Fruit fly (Drosophila melanogaster) whole organism, embryonic: ENCODE results near the gene Ids.

Source experiments
- B-H2 ChIP-seq: fragments of 200-800 bp; sonication (Bioruptor generic); optimal IDR thresholded peaks from 2 replicates; lab custom pipeline; 2018; ENCODE audit warnings: missing biosample characterization, mild to moderate bottlenecking, missing genetic modification characterization
- CG10274 ChIP-seq: fragments of 200-800 bp; sonication (Bioruptor generic); optimal IDR thresholded peaks from 3 replicates; lab custom pipeline; 2017; ENCODE audit warnings: missing biosample characterization, mild to moderate bottlenecking, missing genetic modification characterization
- CG10366 ChIP-seq: fragments of 200-800 bp; sonication (Bioruptor generic); IDR thresholded peaks from 2 replicates; pipeline ENCODE4 v1.3.6; 2022; ENCODE audit warnings: missing biosample characterization, missing genetic modification characterization
- CG10959 ChIP-seq: fragments of 200-800 bp; sonication (Bioruptor generic); IDR thresholded peaks from 2 replicates; pipeline ENCODE4 v1.3.6; 2022; ENCODE audit warnings: missing biosample characterization, missing genetic modification characterization
- CG13287 ChIP-seq: fragments of 200-800 bp; sonication (Bioruptor generic); IDR thresholded peaks from 2 replicates; pipeline ENCODE4 v1.3.6; 2022; ENCODE audit warnings: missing biosample characterization, missing genetic modification characterization; ENCODE audit not compliant: partially characterized antibody
- CG14050 ChIP-seq: fragments of 200-800 bp; sonication (Bioruptor generic); IDR thresholded peaks from 3 replicates; pipeline ENCODE4 v1.3.6; 2022; ENCODE audit warnings: missing biosample characterization, missing genetic modification characterization
- CG17829 ChIP-seq: fragments of 200-800 bp; optimal IDR thresholded peaks from 2 replicates; lab custom pipeline; 2019; ENCODE audit warnings: missing biosample characterization, mild to moderate bottlenecking, missing genetic modification characterization, moderate library complexity
- CG17912 ChIP-seq: fragments of 200-800 bp; sonication (Bioruptor generic); optimal IDR thresholded peaks from 2 replicates; lab custom pipeline; 2018; ENCODE audit warnings: missing biosample characterization, mild to moderate bottlenecking, missing genetic modification characterization
- CG1792 ChIP-seq: fragments of 200-800 bp; sonication (Bioruptor generic); optimal IDR thresholded peaks from 2 replicates; lab custom pipeline; 2016; ENCODE audit warnings: missing biosample characterization, missing genetic modification characterization
- CG1832 ChIP-seq: fragments of 200-800 bp; sonication (Bioruptor generic); optimal IDR thresholded peaks from 2 replicates; lab custom pipeline; 2017; ENCODE audit warnings: missing biosample characterization, mild to moderate bottlenecking, missing genetic modification characterization, inconsistent platforms
- CG2120 ChIP-seq: fragments of 200-800 bp; sonication (Bioruptor generic); optimal IDR thresholded peaks from 3 replicates; lab custom pipeline; 2016; ENCODE audit warnings: missing biosample characterization, missing genetic modification characterization
- CG2129 ChIP-seq: fragments of 200-800 bp; sonication (Bioruptor generic); IDR thresholded peaks from 2 replicates; pipeline ENCODE4 v1.3.6; 2022; ENCODE audit warnings: missing biosample characterization, missing genetic modification characterization; ENCODE audit not compliant: partially characterized antibody
- CG2678 ChIP-seq: fragments of 200-800 bp; sonication (Bioruptor generic); optimal IDR thresholded peaks from 3 replicates; lab custom pipeline; 2019; ENCODE audit warnings: missing biosample characterization, mild to moderate bottlenecking, missing genetic modification characterization, moderate library complexity
- CG2889 ChIP-seq: fragments of 200-800 bp; sonication (Bioruptor generic); IDR thresholded peaks from 3 replicates; pipeline ENCODE4 v1.3.6; 2022; ENCODE audit warnings: missing biosample characterization, missing genetic modification characterization
- CG31224 ChIP-seq: fragments of 200-800 bp; sonication (Bioruptor generic); IDR thresholded peaks from 2 replicates; pipeline ENCODE4 v1.3.6; 2022; ENCODE audit warnings: missing biosample characterization, missing genetic modification characterization
- CG31441 ChIP-seq: fragments of 200-800 bp; sonication (Bioruptor generic); IDR thresholded peaks from 2 replicates; pipeline ENCODE4 v1.3.6; 2022; ENCODE audit warnings: missing biosample characterization, missing genetic modification characterization
- CG3726 ChIP-seq: fragments of 200-800 bp; sonication (Bioruptor generic); IDR thresholded peaks from 3 replicates; pipeline ENCODE4, ENCODE4 v1.3.6; 2022; ENCODE audit warnings: missing biosample characterization, missing genetic modification characterization
- CG4707 ChIP-seq: fragments of 200-800 bp; sonication (Bioruptor generic); optimal IDR thresholded peaks from 2 replicates; lab custom pipeline; 2018; ENCODE audit warnings: missing biosample characterization, mild to moderate bottlenecking, missing genetic modification characterization, moderate library complexity
- CG4730 ChIP-seq: fragments of 200-800 bp; sonication (Bioruptor generic); IDR thresholded peaks from 2 replicates; pipeline ENCODE4 v1.3.6; 2022; ENCODE audit warnings: missing biosample characterization, missing genetic modification characterization
- CG4820 ChIP-seq: fragments of 200-800 bp; sonication (Bioruptor generic); optimal IDR thresholded peaks from 3 replicates; lab custom pipeline; 2016; ENCODE audit warnings: missing biosample characterization, missing genetic modification characterization
- CG7745 ChIP-seq: fragments of 200-800 bp; sonication (Bioruptor generic); optimal IDR thresholded peaks from 2 replicates; lab custom pipeline; 2018; ENCODE audit warnings: missing biosample characterization, mild to moderate bottlenecking, missing genetic modification characterization, moderate library complexity
- CG8359 ChIP-seq: fragments of 200-800 bp; sonication (Bioruptor generic); optimal IDR thresholded peaks from 2 replicates; lab custom pipeline; 2017; ENCODE audit warnings: missing biosample characterization, mild to moderate bottlenecking, missing genetic modification characterization, borderline replicate concordance
- Camta ChIP-seq: fragments of 200-800 bp; sonication (Bioruptor generic); optimal IDR thresholded peaks from 2 replicates; lab custom pipeline; 2016; ENCODE audit warnings: missing biosample characterization, missing genetic modification characterization
- CoRest ChIP-seq: fragments of 200-800 bp; sonication (Bioruptor generic); optimal IDR thresholded peaks from 3 replicates; lab custom pipeline; 2018; ENCODE audit warnings: missing biosample characterization, mild to moderate bottlenecking, missing genetic modification characterization, moderate library complexity
- CrebB ChIP-seq: fragments of 200-800 bp; sonication (Bioruptor generic); optimal IDR thresholded peaks from 3 replicates; lab custom pipeline; 2018; ENCODE audit warnings: missing biosample characterization, mild to moderate bottlenecking, missing genetic modification characterization
- Dp ChIP-seq: fragments of 200-800 bp; sonication (Bioruptor generic); optimal IDR thresholded peaks from 2 replicates; lab custom pipeline; 2018; ENCODE audit warnings: missing biosample characterization, mild to moderate bottlenecking, missing genetic modification characterization, moderate library complexity
- E2f1 ChIP-seq: fragments of 200-800 bp; sonication (Bioruptor generic); IDR thresholded peaks from 2 replicates; pipeline ENCODE4 v1.3.6; 2022; ENCODE audit warnings: missing biosample characterization, missing genetic modification characterization
- Eip74EF ChIP-seq, 2 experiments: fragments of 200-800 bp in 1 of 2; fragments of >200 bp in 1 of 2; sonication (Bioruptor generic) in 1 of 2; optimal IDR thresholded peaks; 2 replicates each; lab custom pipeline; 2017 to 2019; ENCODE audit warnings: missing biosample characterization in 2 of 2, missing genetic modification characterization in 2 of 2, mild to moderate bottlenecking in 1 of 2, moderate library complexity in 1 of 2
- Hand ChIP-seq: fragments of 200-800 bp; sonication (Bioruptor generic); optimal IDR thresholded peaks from 2 replicates; lab custom pipeline; 2017; ENCODE audit warnings: mild to moderate bottlenecking, missing biosample characterization, missing genetic modification reagents, missing genetic modification characterization
- HmgZ ChIP-seq: fragments of 200-800 bp; sonication (Bioruptor generic); optimal IDR thresholded peaks from 2 replicates; lab custom pipeline; 2018; ENCODE audit warnings: missing biosample characterization, mild to moderate bottlenecking, missing genetic modification characterization
- Hmr ChIP-seq: fragments of 200-800 bp; sonication (Bioruptor generic); optimal IDR thresholded peaks from 3 replicates; lab custom pipeline; 2017; ENCODE audit warnings: mild to moderate bottlenecking, missing biosample characterization, missing genetic modification reagents, missing genetic modification characterization
- Nf-YC ChIP-seq: fragments of 200-800 bp; optimal IDR thresholded peaks from 3 replicates; lab custom pipeline; 2019; ENCODE audit warnings: missing biosample characterization, mild to moderate bottlenecking, missing genetic modification characterization, moderate library complexity
- NfI ChIP-seq: fragments of 200-800 bp; sonication (Bioruptor generic); optimal IDR thresholded peaks from 3 replicates; lab custom pipeline; 2018; ENCODE audit warnings: missing biosample characterization, mild to moderate bottlenecking, missing genetic modification characterization, moderate library complexity
- Sox100B ChIP-seq: fragments of 200-800 bp; sonication (Bioruptor generic); optimal IDR thresholded peaks from 3 replicates; lab custom pipeline; 2018; ENCODE audit warnings: missing biosample characterization, mild to moderate bottlenecking, missing genetic modification characterization
- Sox102F ChIP-seq: fragments of 200-800 bp; sonication (Bioruptor generic); optimal IDR thresholded peaks from 2 replicates; lab custom pipeline; 2018; ENCODE audit warnings: missing biosample characterization, mild to moderate bottlenecking, missing genetic modification characterization, moderate library complexity
- bab2 ChIP-seq: fragments of 200-800 bp; sonication (Bioruptor generic); optimal IDR thresholded peaks from 2 replicates; lab custom pipeline; 2016; ENCODE audit warnings: missing biosample characterization, missing genetic modification characterization
- bbx ChIP-seq: fragments of 200-800 bp; sonication (Bioruptor generic); IDR thresholded peaks from 2 replicates; pipeline ENCODE4 v1.3.6; 2022; ENCODE audit warnings: missing biosample characterization, missing genetic modification characterization; ENCODE audit not compliant: partially characterized antibody
- crol ChIP-seq: fragments of 200-800 bp; sonication (Bioruptor generic); IDR thresholded peaks from 2 replicates; pipeline ENCODE4 v1.3.6; 2022; ENCODE audit warnings: missing biosample characterization, missing genetic modification characterization
- dan ChIP-seq: fragments of 200-800 bp; sonication (Bioruptor generic); IDR thresholded peaks from 2 replicates; pipeline ENCODE4 v1.3.6; 2022; ENCODE audit warnings: missing biosample characterization, missing genetic modification characterization
- dati ChIP-seq: fragments of 200-800 bp; sonication (Bioruptor generic); IDR thresholded peaks from 2 replicates; pipeline ENCODE4 v1.3.6; 2022; ENCODE audit warnings: missing biosample characterization, missing genetic modification characterization
- fd64A ChIP-seq: fragments of 200-800 bp; sonication (Bioruptor generic); optimal IDR thresholded peaks from 3 replicates; lab custom pipeline; 2018; ENCODE audit warnings: missing biosample characterization, mild to moderate bottlenecking, missing genetic modification characterization
- gt ChIP-seq: fragments of 200-800 bp; sonication (Bioruptor generic); IDR thresholded peaks from 2 replicates; pipeline ENCODE4 v1.3.6; 2022; ENCODE audit warnings: missing biosample characterization, missing genetic modification characterization
- lab ChIP-seq: fragments of 200-800 bp; sonication (Bioruptor generic); optimal IDR thresholded peaks from 3 replicates; lab custom pipeline; 2017; ENCODE audit warnings: missing biosample characterization, missing genetic modification characterization, mild to moderate bottlenecking, moderate library complexity, missing genetic modification reagents
- lilli ChIP-seq: fragments of 200-800 bp; sonication (Bioruptor generic); optimal IDR thresholded peaks from 3 replicates; lab custom pipeline; 2016; ENCODE audit warnings: missing biosample characterization, missing genetic modification characterization
- row ChIP-seq: fragments of 200-800 bp; sonication (Bioruptor generic); IDR thresholded peaks from 3 replicates; pipeline ENCODE4 v1.3.6; 2022; ENCODE audit warnings: missing biosample characterization, missing genetic modification characterization
- sim ChIP-seq: fragments of 200-800 bp; sonication (Bioruptor generic); IDR thresholded peaks from 2 replicates; pipeline ENCODE4 v1.3.6; 2022; ENCODE audit warnings: missing biosample characterization, missing genetic modification characterization
- sisA ChIP-seq: fragments of 200-800 bp; sonication (Bioruptor generic); IDR thresholded peaks from 2 replicates; pipeline ENCODE4 v1.3.6; 2022; ENCODE audit warnings: missing biosample characterization, missing genetic modification characterization
- sr ChIP-seq: fragments of 200-800 bp; sonication (Bioruptor generic); IDR thresholded peaks from 3 replicates; pipeline ENCODE4 v1.3.6; 2022; ENCODE audit warnings: missing biosample characterization, missing genetic modification characterization
- unc-4 ChIP-seq: fragments of 200-800 bp; sonication (Bioruptor generic); IDR thresholded peaks from 2 replicates; pipeline ENCODE4 v1.3.6; 2022; ENCODE audit warnings: missing biosample characterization, missing genetic modification characterization; ENCODE audit not compliant: partially characterized antibody
- usp ChIP-seq: fragments of >200 bp; optimal IDR thresholded peaks from 2 replicates; lab custom pipeline; 2017; ENCODE audit warnings: missing biosample characterization, missing genetic modification characterization
- wor ChIP-seq: fragments of 200-800 bp; sonication (Bioruptor generic); IDR thresholded peaks from 2 replicates; pipeline ENCODE4 v1.3.6; 2022; ENCODE audit warnings: missing biosample characterization, missing genetic modification characterization
- zf30C ChIP-seq: fragments of 200-800 bp; sonication (Bioruptor generic); optimal IDR thresholded peaks from 3 replicates; lab custom pipeline; 2018; ENCODE audit warnings: missing biosample characterization, mild to moderate bottlenecking, missing genetic modification characterization

Ids gene

DNA sequence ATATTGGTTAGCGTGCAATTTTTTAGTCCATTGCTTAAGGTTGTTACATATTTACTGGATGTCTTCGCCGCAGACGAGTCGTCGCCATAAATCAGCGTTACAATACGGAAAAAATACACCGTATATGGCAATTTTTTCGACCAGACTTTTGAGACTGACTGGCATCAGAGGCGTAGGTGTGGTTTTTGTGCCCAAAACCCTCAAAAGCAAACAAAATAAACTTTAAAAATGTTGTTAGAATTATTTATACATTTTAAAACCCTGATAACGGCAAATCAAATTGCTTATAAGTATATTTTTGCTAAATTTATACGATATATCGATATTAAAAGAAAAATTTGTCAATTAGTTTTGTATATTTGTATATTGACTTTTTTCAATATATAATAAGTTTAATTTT is 42.6 kb downstream of the Ids start (continued):
- TF ChIP-seq E2f1 (GFP tag; lab: Robert Waterston, UW) (no peak), Dp (GFP tag; lab: Kevin White, UChicago) (no peak), zf30C (GFP tag; lab: Kevin White, UChicago) (no peak), CG7745 (tag; lab: Kevin White, UChicago) (no peak), sim (no peak), CG10959 (GFP tag; lab: Robert Waterston, UW) (no peak), CoRest (tag; lab: Kevin White, UChicago) (peak; percentile 34), Eip74EF (GFP tag; optimal IDR thresholded peaks at IDR 0.05; lab: Kevin White, UChicago) (no peak), CG17912 (GFP tag; lab: Kevin White, UChicago) (no peak), crol (GFP tag; lab: Robert Waterston, UW) (no peak), Camta (no peak), CG1792 (GFP tag; lab: Kevin White, UChicago) (no peak), Hand (GFP tag; lab: Kevin White, UChicago) (no peak), CG4820 (GFP tag; lab: Kevin White, UChicago) (no peak), wor (no peak), NfI (no peak), gt (no peak), CG1832 (GFP tag; lab: Kevin White, UChicago) (no peak), sisA (no peak), CG10274 (GFP tag; lab: Kevin White, UChicago) (no peak), B-H2 (GFP tag; lab: Kevin White, UChicago) (no peak), CG2129 (GFP tag; lab: Robert Waterston, UW) (no peak), usp (no peak), CG4730 (no peak), Hmr (GFP tag; lab: Kevin White, UChicago) (no peak), row (GFP tag; lab: Robert Waterston, UW) (no peak), Sox100B (GFP tag; lab: Kevin White, UChicago) (no peak), CG17829 (tag; lab: Kevin White, UChicago) (no peak), unc-4 (no peak), CG2889 (GFP tag; lab: Robert Waterston, UW) (no peak), lab (GFP tag; lab: Kevin White, UChicago) (no peak), CG3726 (no peak), CG31441 (GFP tag; lab: Robert Waterston, UW) (no peak), CrebB (no peak), bab2 (GFP tag; lab: Kevin White, UChicago) (no peak), CG14050 (GFP tag; lab: Robert Waterston, UW) (no peak), CG13287 (no peak), CG2120 (peak; percentile 46), CG31224 (GFP tag; lab: Robert Waterston, UW) (no peak), CG10366 (GFP tag; lab: Robert Waterston, UW) (no peak), bbx (no peak), HmgZ (tag; lab: Kevin White, UChicago) (no peak), Nf-YC (tag; lab: Kevin White, UChicago) (no peak), CG4707 (GFP tag; lab: Kevin White, UChicago) (no peak), sr (GFP tag; lab: Robert Waterston, UW) (no peak), dati (GFP tag; lab: Robert Waterston, UW) (no peak), fd64A (GFP tag; lab: Kevin White, UChicago) (no peak), dan (GFP tag; lab: Robert Waterston, UW) (no peak), CG8359 (no peak), lilli (peak; percentile 14), CG2678 (tag; lab: Kevin White, UChicago) (peak; percentile 49), Sox102F (GFP tag; lab: Kevin White, UChicago) (peak; percentile 33)
